Fruit fly (Drosophila melanogaster): ENCODE data around the gene Arl1.

Arl1 gene

dm6 chr3L:16021064-16021683 lies 38.2 kb downstream of the Arl1 start (continued):
- peak; percentile 36; the same call in 1 of the 3 replicates for TF ChIP-seq dysf (GFP tag; IDR thresholded peaks at IDR 0.05)
- TF ChIP-seq ranshi (GFP tag; IDR thresholded peaks at IDR 0.05), result no peak; the same call in 1 of the 2 replicates
- no peak for TF ChIP-seq Deaf1 (tag; optimal IDR thresholded peaks at IDR 0.05)
- no peak for TF ChIP-seq pfk (GFP tag; optimal IDR thresholded peaks at IDR 0.05)
- TF ChIP-seq Adf1 (GFP tag; IDR thresholded peaks at IDR 0.05), result no peak
- no peak for TF ChIP-seq Sry-β (GFP tag; optimal IDR thresholded peaks at IDR 0.05)
- TF ChIP-seq CG10209 (GFP tag; optimal IDR thresholded peaks at IDR 0.05), result peak; percentile 42
- TF ChIP-seq slou (GFP tag; optimal IDR thresholded peaks at IDR 0.05), result no peak
- TF ChIP-seq unc-4 (GFP tag; IDR thresholded peaks at IDR 0.05; ENCODE audit: partially characterized antibody), result no peak
- TF ChIP-seq sc (optimal IDR thresholded peaks at IDR 0.05), result no peak
- no peak for TF ChIP-seq sc (GFP tag; optimal IDR thresholded peaks at IDR 0.05)
- TF ChIP-seq HLH4C (GFP tag; IDR thresholded peaks at IDR 0.05; ENCODE audit: partially characterized antibody), result no peak
- no peak for TF ChIP-seq exex (tag; optimal IDR thresholded peaks at IDR 0.05)
- no peak for TF ChIP-seq gcm2 (GFP tag; optimal IDR thresholded peaks at IDR 0.05)
- TF ChIP-seq CG6689 (GFP tag; IDR thresholded peaks at IDR 0.05), result peak; percentile 53; the same call in 1 of the 2 replicates
- TF ChIP-seq CG12236 (GFP tag; optimal IDR thresholded peaks at IDR 0.05), result peak; percentile 43
- peak; percentile 80 for TF ChIP-seq Med (GFP tag)
- peak; percentile 14 for TF ChIP-seq HLH54F (GFP tag; optimal IDR thresholded peaks at IDR 0.05)
- peak; percentile 37 for TF ChIP-seq CG8359 (GFP tag; optimal IDR thresholded peaks at IDR 0.05; ENCODE audit: borderline replicate concordance)
- no peak for TF ChIP-seq zen2 (GFP tag; IDR thresholded peaks at IDR 0.05; ENCODE audit: partially characterized antibody)
- TF ChIP-seq CG10654 (GFP tag; optimal IDR thresholded peaks at IDR 0.05), result peak; percentile 33
- no peak for TF ChIP-seq CG4328 (GFP tag; optimal IDR thresholded peaks at IDR 0.05)
- TF ChIP-seq nmo (GFP tag; optimal IDR thresholded peaks at IDR 0.05), result peak; percentile 67
- TF ChIP-seq Dbx (GFP tag; IDR thresholded peaks at IDR 0.05), result no peak
- peak; percentile 12 for TF ChIP-seq Nf-YB (GFP tag; optimal IDR thresholded peaks at IDR 0.05)
- TF ChIP-seq CG4617 (GFP tag; optimal IDR thresholded peaks at IDR 0.05; ENCODE audit: borderline replicate concordance), result peak; percentile 20
- TF ChIP-seq CHES-1-like (GFP tag; optimal IDR thresholded peaks at IDR 0.05), result peak; percentile 22
- peak; percentile 29 for TF ChIP-seq Sox100B (GFP tag; optimal IDR thresholded peaks at IDR 0.05)
- TF ChIP-seq tx (GFP tag; optimal IDR thresholded peaks at IDR 0.05), result no peak
- TF ChIP-seq CG9437 (GFP tag; optimal IDR thresholded peaks at IDR 0.05), result no peak
- TF ChIP-seq az2 (GFP tag; optimal IDR thresholded peaks at IDR 0.05), result peak; percentile 59
- TF ChIP-seq CG1529 (GFP tag; optimal IDR thresholded peaks at IDR 0.05), result no peak
- no peak for TF ChIP-seq Jarid2 (GFP tag; optimal IDR thresholded peaks at IDR 0.05)
- TF ChIP-seq CG6765 (GFP tag; optimal IDR thresholded peaks at IDR 0.05), result no peak
- TF ChIP-seq hb (GFP tag; IDR thresholded peaks at IDR 0.05; ENCODE audit: partially characterized antibody), result no peak
- no peak for TF ChIP-seq kay (GFP tag; optimal IDR thresholded peaks at IDR 0.05)
- TF ChIP-seq CG8765 (GFP tag; IDR thresholded peaks at IDR 0.05), result peak; percentile 84
- TF ChIP-seq CG17385 (GFP tag; optimal IDR thresholded peaks at IDR 0.05), result peak; percentile 6
- no peak for TF ChIP-seq gt (GFP tag; IDR thresholded peaks at IDR 0.05)
- no peak for TF ChIP-seq ftz-f1 (GFP tag; optimal IDR thresholded peaks at IDR 0.05)
- no peak for TF ChIP-seq Doc3 (GFP tag; IDR thresholded peaks at IDR 0.05; ENCODE audit: partially characterized antibody)
- TF ChIP-seq CG15011 (GFP tag; optimal IDR thresholded peaks at IDR 0.05), result no peak
- no peak for TF ChIP-seq CG6683 (GFP tag; optimal IDR thresholded peaks at IDR 0.05)
- TF ChIP-seq tup (GFP tag; optimal IDR thresholded peaks at IDR 0.05), result no peak
- TF ChIP-seq CG2202 (tag; optimal IDR thresholded peaks at IDR 0.05), result peak; percentile 66
- no peak for TF ChIP-seq Eip74EF (GFP tag; optimal IDR thresholded peaks at IDR 0.05)
- no peak for TF ChIP-seq grn (GFP tag; optimal IDR thresholded peaks at IDR 0.05)
- no peak for TF ChIP-seq CG14965 (GFP tag; optimal IDR thresholded peaks at IDR 0.05; ENCODE audit: borderline replicate concordance)
- no peak for TF ChIP-seq CG14014 (GFP tag; IDR thresholded peaks at IDR 0.05)
- TF ChIP-seq Sin3A (optimal IDR thresholded peaks at IDR 0.05), result no peak
